Worm (Caenorhabditis elegans): Measurements from ENCODE around the gene fbxb-83.

The fbxb-83 gene

ce11 chrIII:169478-169877 lies 24.5 kb upstream of the fbxb-83 start, which contains the start of gene F40G9.18:
F40G9.18 (minus strand) TSS chrIII:169578.
- TF ChIP-seq ceh-22 (tag; optimal IDR thresholded peaks at IDR 0.05) (no peak), unc-86 (tag; optimal IDR thresholded peaks at IDR 0.05) (no peak), ama-1 (optimal IDR thresholded peaks at IDR 0.05) (no peak)

ce11 chrIII:168376-168775 lies 23.4 kb upstream of the fbxb-83 start:
- TF ChIP-seq elt-4 (tag; optimal IDR thresholded peaks at IDR 0.05) = peak; percentile 35

ce11 chrIII:165390-165789 lies 20.4 kb upstream of the fbxb-83 start, which contains the start of gene F40G9.7:
F40G9.7 (plus strand) TSS chrIII:165690.
- TF ChIP-seq ceh-31 (tag; optimal IDR thresholded peaks at IDR 0.05) (no peak), ets-4 (tag; optimal IDR thresholded peaks at IDR 0.05) (no peak), ceh-6 (GFP tag; optimal IDR thresholded peaks at IDR 0.05) (no peak), T23F11.4 (GFP tag; optimal IDR thresholded peaks at IDR 0.05) (no peak), fkh-10 (GFP tag; optimal IDR thresholded peaks at IDR 0.05) (no peak), eyg-1 (tag; optimal IDR thresholded peaks at IDR 0.05) (no peak), ceh-34 (tag; optimal IDR thresholded peaks at IDR 0.05) (no peak), ztf-16 (tag; optimal IDR thresholded peaks at IDR 0.05) (no peak), C38D4.7 (GFP tag; optimal IDR thresholded peaks at IDR 0.05) (no peak), sox-2 (GFP tag; IDR thresholded peaks at IDR 0.05) (no peak)

- TF ChIP-seq sox-4 (tag; optimal IDR thresholded peaks at IDR 0.05) (no peak), ahr-1 (tag; optimal IDR thresholded peaks at IDR 0.05) (no peak), ets-4 (tag; optimal IDR thresholded peaks at IDR 0.05) (no peak), lim-6 (tag; optimal IDR thresholded peaks at IDR 0.05) (no peak), ama-1 (optimal IDR thresholded peaks at IDR 0.05) (no peak), ref-2 (tag; optimal IDR thresholded peaks at IDR 0.05) (no peak), zip-5 (tag; optimal IDR thresholded peaks at IDR 0.05) (no peak), lin-11 (tag; optimal IDR thresholded peaks at IDR 0.05) (no peak), hlh-13 (GFP tag; optimal IDR thresholded peaks at IDR 0.05) (no peak), ztf-16 (tag; optimal IDR thresholded peaks at IDR 0.05) (no peak), pha-2 (tag; optimal IDR thresholded peaks at IDR 0.05) (no peak), ceh-45 (GFP tag; IDR thresholded peaks at IDR 0.05) (no peak), che-1 (tag; optimal IDR thresholded peaks at IDR 0.05) (no peak), pag-3 (tag; optimal IDR thresholded peaks at IDR 0.05; ENCODE audit: borderline replicate concordance) (no peak), unc-42 (tag; optimal IDR thresholded peaks at IDR 0.05) (no peak), ceh-14 (tag; optimal IDR thresholded peaks at IDR 0.05) (no peak), Y22D7AL.16 (tag; optimal IDR thresholded peaks at IDR 0.05) (no peak), dmd-4 (tag; optimal IDR thresholded peaks at IDR 0.05; ENCODE audit: borderline replicate concordance) (no peak)
Observed at ce11 chrIII:164775-165174, 19.8 kb upstream of the fbxb-83 start, which contains the start of gene F40G9.8. F40G9.8 (minus strand) TSS chrIII:164875.

ce11 chrIII:159665-160064 lies 14.7 kb upstream of the fbxb-83 start:
- peak; percentile 3 for TF ChIP-seq lim-6 (tag; optimal IDR thresholded peaks at IDR 0.05)
- TF ChIP-seq ceh-19 (GFP tag; optimal IDR thresholded peaks at IDR 0.05) = no peak

- TF ChIP-seq madf-2 (tag; optimal IDR thresholded peaks at IDR 0.05) (no peak), npax-4 (tag; optimal IDR thresholded peaks at IDR 0.05) (no peak), tbx-2 (tag; optimal IDR thresholded peaks at IDR 0.05) (no peak), pha-4 (tag; optimal IDR thresholded peaks at IDR 0.05) (no peak), unc-3 (GFP tag; conservative IDR thresholded peaks at IDR 0.05) (no peak), unc-3 (tag; optimal IDR thresholded peaks at IDR 0.05) (no peak), hlh-30 (tag; optimal IDR thresholded peaks at IDR 0.05; ENCODE audit: insufficient read depth) (no peak)
Observed at ce11 chrIII:159149-159548, 14.1 kb upstream of the fbxb-83 start.
